Worm (Caenorhabditis elegans) whole organism, young adult: Measurements from ENCODE around the gene ZK829.3.

Source experiments
- B0336.3 ChIP-seq: fragments of 200-800 bp; sonication (Bioruptor generic); IDR thresholded peaks from 2 replicates; pipeline ENCODE4 v1.3.6; 2022; ENCODE audit warnings: missing genetic modification characterization, missing compliant biosample characterization
- C06A6.2 ChIP-seq: fragments of 200-800 bp; sonication (Bioruptor generic); conservative IDR thresholded peaks from 2 replicates; pipeline ENCODE4 v1.3.6; 2022; ENCODE audit warnings: missing genetic modification characterization, missing compliant biosample characterization
- F22D6.2 ChIP-seq: sonication (generic microtip); optimal IDR thresholded peaks from 2 replicates; lab custom pipeline; 2016; ENCODE audit warnings: mild to moderate bottlenecking, missing genetic modification characterization, missing compliant biosample characterization
- F39B2.1 ChIP-seq: fragments of 200-800 bp; sonication (Bioruptor generic); IDR thresholded peaks from 2 replicates; pipeline ENCODE4 v1.3.6; 2022; ENCODE audit warnings: missing genetic modification reagents, missing genetic modification characterization, missing compliant biosample characterization
- F52B5.7 ChIP-seq: sonication (generic microtip); optimal IDR thresholded peaks from 2 replicates; lab custom pipeline; 2016; ENCODE audit warnings: mild to moderate bottlenecking, missing genetic modification characterization, missing compliant biosample characterization
- F55B11.4 ChIP-seq: sonication (generic microtip); optimal IDR thresholded peaks from 2 replicates; lab custom pipeline; 2016; ENCODE audit warnings: missing compliant biosample characterization, missing genetic modification characterization, borderline replicate concordance; ENCODE audit not compliant: insufficient read depth
- F57C9.4 ChIP-seq: sonication (generic microtip); optimal IDR thresholded peaks from 2 replicates; lab custom pipeline; 2017; ENCODE audit warnings: mild to moderate bottlenecking, missing genetic modification characterization, missing compliant biosample characterization
- Y53G8AR.9 ChIP-seq: fragments of 200-800 bp; sonication (Bioruptor generic); conservative IDR thresholded peaks from 2 replicates; pipeline ENCODE4 v1.3.6; 2022; ENCODE audit warnings: missing genetic modification reagents, missing genetic modification characterization, missing compliant biosample characterization
- Y67H2A.10 ChIP-seq: fragments of 200-800 bp; sonication (Bioruptor generic); conservative IDR thresholded peaks from 2 replicates; pipeline ENCODE4 v1.3.6; 2022; ENCODE audit warnings: missing genetic modification reagents, missing genetic modification characterization, missing compliant biosample characterization
- ama-1 ChIP-seq, 3 experiments: fragments of 150-350 bp in 1 of 3; sonication (generic microtip) in 2 of 3; optimal IDR thresholded peaks; 2 replicates each; lab custom pipeline; 2014 to 2018; ENCODE audit warnings: missing biosample characterization in 2 of 3, missing genetic modification characterization in 2 of 3, missing genetic modification reagents in 2 of 3
- aptf-2 ChIP-seq: fragments of 200-800 bp; sonication (Bioruptor generic); conservative IDR thresholded peaks from 2 replicates; pipeline ENCODE4 v1.3.6; 2022; ENCODE audit warnings: missing genetic modification reagents, missing genetic modification characterization, missing compliant biosample characterization
- athp-1 ChIP-seq: sonication (generic microtip); optimal IDR thresholded peaks from 2 replicates; lab custom pipeline; 2017; ENCODE audit warnings: mild to moderate bottlenecking, missing genetic modification characterization, missing compliant biosample characterization
- bed-1 ChIP-seq: fragments of 200-800 bp; sonication (Bioruptor generic); IDR thresholded peaks from 2 replicates; pipeline ENCODE4 v1.3.6; 2022; ENCODE audit warnings: missing genetic modification reagents, missing genetic modification characterization, missing compliant biosample characterization
- cebp-1 ChIP-seq, 2 experiments: fragments of 200-800 bp in 1 of 2; sonication (Bioruptor generic) in 1 of 2; sonication (generic microtip) in 1 of 2; IDR thresholded peaks in 1 of 2; optimal IDR thresholded peaks in 1 of 2; 2 replicates each; pipeline versions ENCODE4 v1.3.6 to Lab custom; 2017 to 2022; ENCODE audit warnings: missing compliant biosample characterization in 2 of 2, missing genetic modification characterization in 2 of 2, mild to moderate bottlenecking in 1 of 2, missing genetic modification reagents in 1 of 2, moderate library complexity in 1 of 2
- ceh-79 ChIP-seq: sonication (generic microtip); optimal IDR thresholded peaks from 2 replicates; lab custom pipeline; 2017; ENCODE audit warnings: mild to moderate bottlenecking, missing genetic modification characterization, missing compliant biosample characterization
- chd-7 ChIP-seq: sonication (generic microtip); optimal IDR thresholded peaks from 2 replicates; lab custom pipeline; 2016; ENCODE audit warnings: mild to moderate bottlenecking, missing genetic modification characterization, moderate library complexity, missing compliant biosample characterization
- dpff-1 ChIP-seq: sonication (generic microtip); optimal IDR thresholded peaks from 2 replicates; lab custom pipeline; 2017; ENCODE audit warnings: mild to moderate bottlenecking, missing genetic modification characterization, missing compliant biosample characterization
- ets-4 ChIP-seq: fragments of 200-800 bp; sonication (Bioruptor generic); optimal IDR thresholded peaks from 2 replicates; lab custom pipeline; 2018; ENCODE audit warnings: mild to moderate bottlenecking, missing genetic modification characterization, missing compliant biosample characterization
- fkh-3 ChIP-seq: sonication (generic microtip); optimal IDR thresholded peaks from 2 replicates; lab custom pipeline; 2016; ENCODE audit warnings: mild to moderate bottlenecking, missing genetic modification characterization, missing compliant biosample characterization
- hlh-26 ChIP-seq: fragments of 200-800 bp; sonication (Bioruptor generic); conservative IDR thresholded peaks from 2 replicates; pipeline ENCODE4 v1.3.6; 2022; ENCODE audit warnings: missing genetic modification reagents, missing genetic modification characterization, missing compliant biosample characterization
- hmg-1.2 ChIP-seq: fragments of 200-800 bp; sonication (Bioruptor generic); IDR thresholded peaks from 2 replicates; pipeline ENCODE4 v1.3.6; 2022; ENCODE audit warnings: missing genetic modification reagents, missing genetic modification characterization, missing compliant biosample characterization
- hsf-1 ChIP-seq: fragments of 200-800 bp; sonication (Bioruptor generic); IDR thresholded peaks from 2 replicates; pipeline ENCODE4 v1.3.6; 2022; ENCODE audit warnings: missing genetic modification reagents, missing genetic modification characterization, missing compliant biosample characterization
- lag-1 ChIP-seq: fragments of 200-800 bp; sonication (Bioruptor generic); IDR thresholded peaks from 2 replicates; pipeline ENCODE4 v1.3.6; 2022; ENCODE audit warnings: missing genetic modification reagents, missing genetic modification characterization, missing compliant biosample characterization
- let-526 ChIP-seq: fragments of 200-800 bp; sonication (Bioruptor generic); IDR thresholded peaks from 2 replicates; pipeline ENCODE4 v1.3.6; 2022; ENCODE audit warnings: missing genetic modification reagents, missing genetic modification characterization, missing compliant biosample characterization
- let-607 ChIP-seq, 2 experiments: fragments of 200-800 bp in 1 of 2; sonication (Bioruptor generic) in 1 of 2; sonication (generic microtip) in 1 of 2; optimal IDR thresholded peaks; 2 replicates each; lab custom pipeline; 2016 to 2018; ENCODE audit warnings: mild to moderate bottlenecking in 2 of 2, missing compliant biosample characterization in 2 of 2, missing genetic modification characterization in 2 of 2, moderate library complexity in 2 of 2, missing genotype in 1 of 2
- lin-26 ChIP-seq: fragments of 200-800 bp; sonication (Bioruptor generic); IDR thresholded peaks from 2 replicates; pipeline ENCODE4 v1.3.6; 2022; ENCODE audit warnings: missing genetic modification reagents, missing genetic modification characterization, missing compliant biosample characterization
- lin-54 ChIP-seq: fragments of 200-800 bp; sonication (Bioruptor generic); optimal IDR thresholded peaks from 2 replicates; lab custom pipeline; 2018; ENCODE audit warnings: mild to moderate bottlenecking, missing genetic modification characterization, missing compliant biosample characterization
- madf-10 ChIP-seq: sonication (generic microtip); optimal IDR thresholded peaks from 2 replicates; lab custom pipeline; 2016; ENCODE audit warnings: mild to moderate bottlenecking, missing genetic modification characterization, missing compliant biosample characterization
- mcd-1 ChIP-seq: fragments of 200-800 bp; sonication (Bioruptor generic); IDR thresholded peaks from 2 replicates; pipeline ENCODE4 v1.3.6; 2022; ENCODE audit warnings: missing genetic modification reagents, missing genetic modification characterization, missing compliant biosample characterization
- mxl-1 ChIP-seq: sonication (generic microtip); optimal IDR thresholded peaks from 2 replicates; lab custom pipeline; 2016; ENCODE audit warnings: missing genetic modification characterization, missing compliant biosample characterization
- nfyb-1 ChIP-seq: fragments of 200-800 bp; sonication (Bioruptor generic); IDR thresholded peaks from 2 replicates; pipeline ENCODE4 v1.3.6; 2022; ENCODE audit warnings: missing genetic modification reagents, missing genetic modification characterization, missing compliant biosample characterization
- nhr-179 ChIP-seq: sonication (generic microtip); optimal IDR thresholded peaks from 2 replicates; lab custom pipeline; 2016; ENCODE audit warnings: mild to moderate bottlenecking, missing genetic modification characterization, missing compliant biosample characterization
- nhr-80 ChIP-seq: sonication (generic microtip); optimal IDR thresholded peaks from 2 replicates; lab custom pipeline; 2016; ENCODE audit warnings: missing genetic modification characterization, missing compliant biosample characterization
- pbrm-1 ChIP-seq: fragments of 200-800 bp; sonication (Bioruptor generic); IDR thresholded peaks from 2 replicates; pipeline ENCODE4 v1.3.6; 2022; ENCODE audit warnings: missing genetic modification reagents, missing genetic modification characterization, missing compliant biosample characterization
- repo-1 ChIP-seq: sonication (generic microtip); optimal IDR thresholded peaks from 2 replicates; lab custom pipeline; 2017; ENCODE audit warnings: mild to moderate bottlenecking, missing genetic modification characterization, missing compliant biosample characterization
- sea-2 ChIP-seq: fragments of 200-800 bp; sonication (Bioruptor generic); IDR thresholded peaks from 2 replicates; pipeline ENCODE4 v1.3.6; 2022; ENCODE audit warnings: missing genetic modification characterization, missing compliant biosample characterization
- snpc-4 ChIP-seq, 5 experiments: fragments of 150-350 bp in 1 of 5; sonication (generic microtip) in 4 of 5; optimal IDR thresholded peaks; 2 replicates each; lab custom pipeline; 2014 to 2018; ENCODE audit warnings: missing genetic modification characterization in 5 of 5, missing biosample characterization in 3 of 5, antibody characterized with exemption in 2 of 5, mild to moderate bottlenecking in 2 of 5, missing compliant biosample characterization in 2 of 5, missing genotype in 2 of 5, moderate library complexity in 2 of 5, missing genetic modification reagents in 1 of 5
- somi-1 ChIP-seq: fragments of 200-800 bp; sonication (Bioruptor generic); optimal IDR thresholded peaks from 2 replicates; lab custom pipeline; 2018; ENCODE audit warnings: mild to moderate bottlenecking, missing genetic modification characterization, missing compliant biosample characterization
- tbp1 ChIP-seq: fragments of 200-800 bp; sonication (Bioruptor generic); optimal IDR thresholded peaks from 2 replicates; lab custom pipeline; 2018; ENCODE audit warnings: mild to moderate bottlenecking, missing genetic modification characterization, missing compliant biosample characterization
- zfh-2 ChIP-seq: fragments of 200-800 bp; sonication (Bioruptor generic); conservative IDR thresholded peaks from 2 replicates; pipeline ENCODE4 v1.3.6; 2022; ENCODE audit warnings: missing genetic modification reagents, missing genetic modification characterization, missing compliant biosample characterization
- ztf-18 ChIP-seq: sonication (generic microtip); optimal IDR thresholded peaks from 2 replicates; lab custom pipeline; 2016; ENCODE audit warnings: missing genotype, mild to moderate bottlenecking, missing genetic modification characterization, missing compliant biosample characterization
- ztf-26 ChIP-seq: sonication (generic microtip); optimal IDR thresholded peaks from 2 replicates; lab custom pipeline; 2017; ENCODE audit warnings: missing genetic modification characterization, missing compliant biosample characterization
- ztf-3 ChIP-seq: fragments of 200-800 bp; sonication (Bioruptor generic); optimal IDR thresholded peaks from 2 replicates; lab custom pipeline; 2018; ENCODE audit warnings: mild to moderate bottlenecking, missing genetic modification characterization, missing compliant biosample characterization

Gene ZK829.3

DNA sequence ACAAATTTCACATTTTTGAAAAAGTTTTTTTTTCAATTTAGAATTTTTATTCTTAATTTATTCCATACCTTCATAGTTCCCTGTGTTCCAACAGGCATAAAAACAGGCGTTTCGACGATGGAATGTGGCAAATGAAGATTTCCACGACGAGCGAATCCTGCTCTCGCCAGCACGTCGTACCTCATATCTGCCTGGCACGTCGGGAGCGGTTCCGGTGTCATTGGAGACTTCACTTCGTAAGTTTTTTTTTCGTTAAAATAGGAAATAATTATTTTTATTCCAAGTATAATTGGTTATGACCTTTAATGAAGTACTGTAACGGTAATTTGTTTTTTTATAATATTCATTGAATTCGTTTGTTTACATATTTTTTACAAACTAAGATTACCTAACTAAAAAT lies 14.1 kb upstream of the ZK829.3 start, which contains the start of gene tgt-1 (continued):
- no peak for TF ChIP-seq hlh-26 (GFP tag; lab: Robert Waterston, UW)

DNA sequence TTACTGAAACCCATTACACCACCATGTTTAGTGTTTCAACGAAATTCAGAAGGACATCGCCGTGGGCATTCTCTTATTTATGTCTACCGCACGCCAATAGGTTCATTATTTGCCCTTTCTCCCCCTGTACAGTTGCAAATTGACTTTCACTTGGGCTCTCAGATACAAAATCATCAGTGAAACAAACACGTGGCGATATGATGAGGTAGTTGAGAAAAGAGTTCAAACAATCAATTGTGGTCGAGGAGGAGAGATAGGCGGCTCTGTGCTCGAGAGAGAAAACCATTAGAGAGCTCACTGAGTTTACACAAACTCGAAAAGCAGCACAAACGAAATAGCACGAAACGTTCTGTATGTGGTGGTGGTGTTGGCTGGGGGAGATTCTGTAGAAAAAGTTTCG lies 11.6 kb upstream of the ZK829.3 start:
- TF ChIP-seq Y53G8AR.9 (GFP tag; lab: Robert Waterston, UW) = peak; percentile 47; the same call in 1 of the 2 replicates
- 0 out of 2 replicates have a peak, but pooled peaks have one; percentile 9 for TF ChIP-seq mcd-1 (GFP tag; lab: Robert Waterston, UW)
- TF ChIP-seq cebp-1 (GFP tag; IDR thresholded peaks at IDR 0.05; lab: Robert Waterston, UW) = no peak
- peak; percentile 18 for TF ChIP-seq cebp-1 (tag; optimal IDR thresholded peaks at IDR 0.05; lab: Kevin White, UChicago)
- peak; percentile 53 for TF ChIP-seq ama-1 (optimal IDR thresholded peaks at IDR 0.05; lab: Kevin White, UChicago)
- no peak for TF ChIP-seq ama-1 (GFP tag; optimal IDR thresholded peaks at IDR 0.05; lab: Kevin White, UChicago)
- TF ChIP-seq lin-54 (GFP tag; lab: Kevin White, UChicago) = peak; percentile 13
- no peak for TF ChIP-seq F39B2.1

ce11 chrIV:11956387-11956786 lies 10.9 kb upstream of the ZK829.3 start:
- peak; percentile 74; the same call in 1 of the 2 replicates for TF ChIP-seq let-526 (GFP tag; lab: Robert Waterston, UW)
- 0 out of 2 replicates have a peak, but pooled peaks have one; percentile 10 for TF ChIP-seq Y67H2A.10 (GFP tag; lab: Robert Waterston, UW)
- TF ChIP-seq F52B5.7 (tag; lab: Kevin White, UChicago) = peak; percentile 28
- TF ChIP-seq ztf-18 = peak; percentile 41
- peak; percentile 97 for TF ChIP-seq ztf-26 (tag; lab: Kevin White, UChicago)
- peak; percentile 82 for TF ChIP-seq lin-26
- peak; percentile 73 for TF ChIP-seq dpff-1
- TF ChIP-seq aptf-2 = no peak
- TF ChIP-seq F55B11.4 (tag; lab: Kevin White, UChicago) = no peak
- no peak for TF ChIP-seq F57C9.4 (tag; lab: Kevin White, UChicago)
- TF ChIP-seq madf-10 (tag; lab: Kevin White, UChicago) = peak; percentile 83
- no peak for TF ChIP-seq ceh-79 (tag; lab: Kevin White, UChicago)
- TF ChIP-seq sea-2 (GFP tag; lab: Robert Waterston, UW) = peak; percentile 36; the same call in 1 of the 2 replicates
- TF ChIP-seq C06A6.2 (GFP tag; lab: Robert Waterston, UW) = peak; percentile 87
- no peak for TF ChIP-seq bed-1
- no peak for TF ChIP-seq lag-1 (GFP tag; lab: Robert Waterston, UW)
- peak; percentile 64 for TF ChIP-seq tbp1 (GFP tag; lab: Kevin White, UChicago)
- TF ChIP-seq pbrm-1 (GFP tag; lab: Robert Waterston, UW) = peak; percentile 44; the same call in 1 of the 2 replicates
- peak; percentile 80 for TF ChIP-seq F22D6.2
- peak; percentile 86; the same call in 1 of the 2 replicates for TF ChIP-seq B0336.3 (GFP tag; lab: Robert Waterston, UW)
- TF ChIP-seq hmg-1.2 = peak; percentile 59; the same call in 1 of the 2 replicates
- TF ChIP-seq mcd-1 (GFP tag; lab: Robert Waterston, UW) = peak; percentile 70
- peak; percentile 7 to 31 for TF ChIP-seq let-607 (tag; optimal IDR thresholded peaks at IDR 0.05; lab: Kevin White, UChicago)
- TF ChIP-seq snpc-4 (GFP tag; optimal IDR thresholded peaks at IDR 0.05; lab: Kevin White, UChicago) = no peak
- peak in 1 of 4 experiments; percentile 44 for TF ChIP-seq snpc-4 (tag; optimal IDR thresholded peaks at IDR 0.05; lab: Kevin White, UChicago)
- peak; percentile 84 for TF ChIP-seq nhr-80 (tag; lab: Kevin White, UChicago)
- TF ChIP-seq nhr-179 (tag; lab: Kevin White, UChicago) = no peak
- peak; percentile 82 for TF ChIP-seq mxl-1 (tag; lab: Kevin White, UChicago)
- TF ChIP-seq nfyb-1 (GFP tag; lab: Robert Waterston, UW) = peak; percentile 81; the same call in 1 of the 2 replicates
- peak; percentile 77 for TF ChIP-seq hsf-1
- no peak for TF ChIP-seq fkh-3 (tag; lab: Kevin White, UChicago)
- TF ChIP-seq zfh-2 (GFP tag; lab: Robert Waterston, UW) = peak; percentile 92
- peak; percentile 94 for TF ChIP-seq chd-7 (tag; lab: Kevin White, UChicago)
- TF ChIP-seq repo-1 (tag; lab: Kevin White, UChicago) = peak; percentile 45
- TF ChIP-seq athp-1 (tag; lab: Kevin White, UChicago) = peak; percentile 49
- peak; percentile 70 for TF ChIP-seq ztf-3 (GFP tag; lab: Kevin White, UChicago)
- TF ChIP-seq ets-4 (GFP tag; lab: Kevin White, UChicago) = peak; percentile 16
- peak; percentile 97 for TF ChIP-seq somi-1 (GFP tag; lab: Kevin White, UChicago)
